Fruit fly (Drosophila melanogaster) whole organism, embryonic: ENCODE data around the gene Cdc7.

Experiments
- C15 ChIP-seq: fragments of 200-800 bp; sonication (Bioruptor generic); IDR thresholded peaks from 3 replicates; pipeline ENCODE4 v1.3.6; 2022; ENCODE audit warnings: missing biosample characterization, missing genetic modification characterization
- CG10267 ChIP-seq: fragments of 200-800 bp; sonication (Bioruptor generic); optimal IDR thresholded peaks from 2 replicates; lab custom pipeline; 2018; ENCODE audit warnings: missing biosample characterization, mild to moderate bottlenecking, missing genetic modification characterization, moderate library complexity
- CG10321 ChIP-seq: fragments of 200-800 bp; sonication (Bioruptor generic); IDR thresholded peaks from 2 replicates; pipeline ENCODE4 v1.3.6; 2022; ENCODE audit warnings: missing biosample characterization, missing genetic modification characterization
- CG12104 ChIP-seq: fragments of 200-800 bp; sonication (Bioruptor generic); optimal IDR thresholded peaks from 3 replicates; lab custom pipeline; 2016; ENCODE audit warnings: missing biosample characterization, missing genetic modification characterization
- CG12391 ChIP-seq: fragments of 200-800 bp; sonication (Bioruptor generic); optimal IDR thresholded peaks from 3 replicates; lab custom pipeline; 2018; ENCODE audit warnings: missing biosample characterization, mild to moderate bottlenecking, missing genetic modification characterization, moderate library complexity
- CG14667 ChIP-seq: fragments of 200-800 bp; sonication (Bioruptor generic); IDR thresholded peaks from 2 replicates; pipeline ENCODE4 v1.3.6; 2022; ENCODE audit warnings: missing biosample characterization, missing genetic modification characterization
- CG17612 ChIP-seq: fragments of 200-800 bp; sonication (Bioruptor generic); IDR thresholded peaks from 2 replicates; pipeline ENCODE4 v1.3.6; 2022; ENCODE audit warnings: missing biosample characterization, missing genetic modification characterization
- CG17912 ChIP-seq: fragments of 200-800 bp; sonication (Bioruptor generic); optimal IDR thresholded peaks from 2 replicates; lab custom pipeline; 2018; ENCODE audit warnings: missing biosample characterization, mild to moderate bottlenecking, missing genetic modification characterization
- CG2875 ChIP-seq: fragments of 200-800 bp; sonication (Bioruptor generic); optimal IDR thresholded peaks from 2 replicates; lab custom pipeline; 2017; ENCODE audit warnings: missing biosample characterization, mild to moderate bottlenecking, missing genetic modification characterization, missing genetic modification reagents
- CG30403 ChIP-seq: fragments of 200-800 bp; sonication (Bioruptor generic); optimal IDR thresholded peaks from 3 replicates; lab custom pipeline; 2016; ENCODE audit warnings: missing biosample characterization, missing genetic modification characterization
- CG31388 ChIP-seq: fragments of 200-800 bp; sonication (Bioruptor generic); optimal IDR thresholded peaks from 2 replicates; lab custom pipeline; 2016; ENCODE audit warnings: missing biosample characterization, missing genetic modification characterization
- CG32532 ChIP-seq: fragments of 200-800 bp; sonication (Bioruptor generic); IDR thresholded peaks from 2 replicates; pipeline ENCODE4 v1.3.6; 2022; ENCODE audit warnings: missing biosample characterization, missing genetic modification characterization
- CG3281 ChIP-seq: fragments of 200-800 bp; sonication (Bioruptor generic); optimal IDR thresholded peaks from 3 replicates; lab custom pipeline; 2017; ENCODE audit warnings: missing biosample characterization, mild to moderate bottlenecking, missing genetic modification characterization
- CG4328 ChIP-seq: fragments of 200-800 bp; sonication (Bioruptor generic); optimal IDR thresholded peaks from 3 replicates; lab custom pipeline; 2017; ENCODE audit warnings: missing biosample characterization, missing genetic modification reagents, missing genetic modification characterization
- CG5953 ChIP-seq: fragments of 200-800 bp; sonication (Bioruptor generic); IDR thresholded peaks from 2 replicates; pipeline ENCODE4 v1.3.6; 2022; ENCODE audit warnings: missing biosample characterization, missing genetic modification characterization
- CG6272 ChIP-seq: fragments of 200-800 bp; sonication (Bioruptor generic); IDR thresholded peaks from 2 replicates; pipeline ENCODE4 v1.3.6; 2022; ENCODE audit warnings: missing biosample characterization, missing genetic modification characterization
- CG6765 ChIP-seq: fragments of 200-800 bp; sonication (Bioruptor generic); optimal IDR thresholded peaks from 3 replicates; lab custom pipeline; 2017; ENCODE audit warnings: missing biosample characterization, mild to moderate bottlenecking, missing genetic modification characterization
- CG6854 ChIP-seq: fragments of 200-800 bp; sonication (Bioruptor generic); optimal IDR thresholded peaks from 3 replicates; lab custom pipeline; 2017; ENCODE audit warnings: missing biosample characterization, mild to moderate bottlenecking, missing genetic modification characterization
- CG7372 ChIP-seq: fragments of 200-800 bp; sonication (Bioruptor generic); IDR thresholded peaks from 2 replicates; pipeline ENCODE4 v1.3.6; 2022; ENCODE audit warnings: missing biosample characterization, missing genetic modification characterization
- CG8089 ChIP-seq: fragments of 200-800 bp; sonication (Bioruptor generic); optimal IDR thresholded peaks from 3 replicates; lab custom pipeline; 2016; ENCODE audit warnings: missing biosample characterization, missing genetic modification characterization
- CG9215 ChIP-seq: fragments of 200-800 bp; sonication (Bioruptor generic); IDR thresholded peaks from 2 replicates; pipeline ENCODE4 v1.3.6; 2022; ENCODE audit warnings: missing biosample characterization, missing genetic modification characterization
- CoRest ChIP-seq: fragments of 200-800 bp; sonication (Bioruptor generic); optimal IDR thresholded peaks from 3 replicates; lab custom pipeline; 2018; ENCODE audit warnings: missing biosample characterization, mild to moderate bottlenecking, missing genetic modification characterization, moderate library complexity
- Dad ChIP-seq: fragments of 200-800 bp; sonication (Bioruptor generic); optimal IDR thresholded peaks from 3 replicates; lab custom pipeline; 2016; ENCODE audit warnings: missing biosample characterization, missing genetic modification characterization
- Dip3 ChIP-seq: fragments of 200-800 bp; sonication (Bioruptor generic); optimal IDR thresholded peaks from 3 replicates; lab custom pipeline; 2016; ENCODE audit warnings: missing biosample characterization, missing genetic modification characterization
- E2f1 ChIP-seq: fragments of 200-800 bp; sonication (Bioruptor generic); IDR thresholded peaks from 2 replicates; pipeline ENCODE4 v1.3.6; 2022; ENCODE audit warnings: missing biosample characterization, missing genetic modification characterization
- Ets65A ChIP-seq: fragments of 200-800 bp; sonication (Bioruptor generic); peaks from one replicate; lab custom pipeline; 2016; ENCODE audit warnings: missing biosample characterization, missing genetic modification characterization
- HmgD ChIP-seq: fragments of 200-800 bp; sonication (Bioruptor generic); optimal IDR thresholded peaks from 3 replicates; lab custom pipeline; 2016; ENCODE audit warnings: missing biosample characterization, missing genetic modification characterization
- Hr3 ChIP-seq: fragments of 200-800 bp; sonication (Bioruptor generic); optimal IDR thresholded peaks from 3 replicates; lab custom pipeline; 2016; ENCODE audit warnings: missing biosample characterization, missing genetic modification characterization
- NK7.1 ChIP-seq: fragments of 200-800 bp; sonication (Bioruptor generic); optimal IDR thresholded peaks from 3 replicates; lab custom pipeline; 2016; ENCODE audit warnings: missing biosample characterization, missing genetic modification characterization
- PHDP ChIP-seq: fragments of 200-800 bp; sonication (Bioruptor generic); optimal IDR thresholded peaks from 3 replicates; lab custom pipeline; 2018; ENCODE audit warnings: missing biosample characterization, mild to moderate bottlenecking, missing genetic modification characterization, moderate library complexity
- Tbp ChIP-seq: fragments of >200 bp; optimal IDR thresholded peaks from 2 replicates; lab custom pipeline; 2018; ENCODE audit warnings: missing biosample characterization, missing genetic modification characterization
- Usf ChIP-seq: fragments of 200-800 bp; sonication (Bioruptor generic); optimal IDR thresholded peaks from 2 replicates; lab custom pipeline; 2017; ENCODE audit warnings: missing genotype, missing biosample characterization, missing genetic modification characterization
- ab ChIP-seq: fragments of 200-800 bp; sonication (Bioruptor generic); optimal IDR thresholded peaks from 2 replicates; lab custom pipeline; 2016; ENCODE audit warnings: missing biosample characterization, missing genetic modification characterization
- bab2 ChIP-seq: fragments of 200-800 bp; sonication (Bioruptor generic); optimal IDR thresholded peaks from 2 replicates; lab custom pipeline; 2016; ENCODE audit warnings: missing biosample characterization, missing genetic modification characterization
- croc ChIP-seq: fragments of 200-800 bp; sonication (Bioruptor generic); conservative IDR thresholded peaks from 3 replicates; pipeline ENCODE4 v1.3.6; 2022; ENCODE audit warnings: missing biosample characterization, missing genetic modification characterization
- dimm ChIP-seq: fragments of 200-800 bp; sonication (Bioruptor generic); IDR thresholded peaks from 2 replicates; pipeline ENCODE4 v1.3.6; 2022; ENCODE audit warnings: missing biosample characterization, missing genetic modification characterization
- disco-r ChIP-seq: fragments of 200-800 bp; sonication (Bioruptor generic); optimal IDR thresholded peaks from 2 replicates; lab custom pipeline; 2016; ENCODE audit warnings: missing biosample characterization, missing genetic modification characterization
- fru ChIP-seq: fragments of >200 bp; optimal IDR thresholded peaks from 2 replicates; lab custom pipeline; 2017
- her ChIP-seq: fragments of 200-800 bp; sonication (Bioruptor generic); optimal IDR thresholded peaks from 2 replicates; lab custom pipeline; 2016; ENCODE audit warnings: missing biosample characterization, missing genetic modification characterization
- inv ChIP-seq: fragments of 200-800 bp; sonication (Bioruptor generic); IDR thresholded peaks from 2 replicates; pipeline ENCODE4 v1.3.6; 2022; ENCODE audit warnings: missing biosample characterization, missing genetic modification characterization; ENCODE audit not compliant: partially characterized antibody
- jumu ChIP-seq: fragments of 200-800 bp; sonication (Bioruptor generic); optimal IDR thresholded peaks from 3 replicates; lab custom pipeline; 2016; ENCODE audit warnings: missing biosample characterization, missing genetic modification characterization
- kah ChIP-seq: fragments of 200-800 bp; sonication (Bioruptor generic); optimal IDR thresholded peaks from 2 replicates; lab custom pipeline; 2018; ENCODE audit warnings: missing biosample characterization, mild to moderate bottlenecking, missing genetic modification characterization
- kay ChIP-seq: fragments of 200-800 bp; sonication (Bioruptor generic); optimal IDR thresholded peaks from 2 replicates; lab custom pipeline; 2016; ENCODE audit warnings: missing biosample characterization, missing genetic modification characterization
- pnt ChIP-seq: fragments of 200-800 bp; sonication (Bioruptor generic); optimal IDR thresholded peaks from 3 replicates; lab custom pipeline; 2016; ENCODE audit warnings: missing biosample characterization, missing genetic modification characterization
- pzg ChIP-seq: fragments of 200-800 bp; sonication (Bioruptor generic); optimal IDR thresholded peaks from 3 replicates; lab custom pipeline; 2018; ENCODE audit warnings: missing biosample characterization, mild to moderate bottlenecking, missing genetic modification characterization, moderate library complexity
- repo ChIP-seq: fragments of 200-800 bp; sonication (Bioruptor generic); optimal IDR thresholded peaks from 2 replicates; lab custom pipeline; 2016; ENCODE audit warnings: missing biosample characterization, missing genetic modification characterization
- schlank ChIP-seq: fragments of 200-800 bp; sonication (Bioruptor generic); optimal IDR thresholded peaks from 2 replicates; lab custom pipeline; 2018; ENCODE audit warnings: missing biosample characterization, mild to moderate bottlenecking, missing genetic modification characterization
- sd ChIP-seq: fragments of 200-800 bp; sonication (Bioruptor generic); optimal IDR thresholded peaks from 3 replicates; lab custom pipeline; 2018; ENCODE audit warnings: missing biosample characterization, mild to moderate bottlenecking, missing genetic modification characterization, moderate library complexity
- sens ChIP-seq: fragments of 200-800 bp; sonication (Bioruptor generic); peaks from one replicate; lab custom pipeline; 2016; ENCODE audit warnings: missing biosample characterization, missing genetic modification characterization
- stwl ChIP-seq: fragments of 200-800 bp; sonication (Bioruptor generic); optimal IDR thresholded peaks from 3 replicates; lab custom pipeline; 2018; ENCODE audit warnings: missing biosample characterization, mild to moderate bottlenecking, missing genetic modification characterization, moderate library complexity
- trh ChIP-seq: fragments of 200-800 bp; sonication (Bioruptor generic); optimal IDR thresholded peaks from 2 replicates; lab custom pipeline; 2016; ENCODE audit warnings: missing biosample characterization, missing genetic modification characterization
- wek ChIP-seq: fragments of 200-800 bp; sonication (Bioruptor generic); optimal IDR thresholded peaks from 3 replicates; lab custom pipeline; 2018; ENCODE audit warnings: missing biosample characterization, mild to moderate bottlenecking, missing genetic modification characterization, moderate library complexity
- zfh1 ChIP-seq: fragments of 200-800 bp; sonication (Bioruptor generic); IDR thresholded peaks from 3 replicates; pipeline ENCODE4 v1.3.6; 2022; ENCODE audit warnings: missing biosample characterization, missing genetic modification characterization

Gene Cdc7

dm6 chrX:6615476-6615875, 38.9 kb upstream of the Cdc7 start (continued):
- TF ChIP-seq CG12104 (GFP tag; lab: Kevin White, UChicago), result peak; percentile 17
- peak; percentile 78 for TF ChIP-seq Ets65A (GFP tag; lab: Kevin White, UChicago)
- TF ChIP-seq schlank (tag; lab: Kevin White, UChicago), result no peak
- peak; percentile 95 for TF ChIP-seq sens (GFP tag; lab: Kevin White, UChicago)
- no peak for TF ChIP-seq CG17612 (GFP tag; lab: Robert Waterston, UW)
- TF ChIP-seq CG6765 (GFP tag; lab: Kevin White, UChicago), result no peak
- no peak for TF ChIP-seq stwl (tag; lab: Kevin White, UChicago)
- no peak for TF ChIP-seq wek (GFP tag; lab: Kevin White, UChicago)
- TF ChIP-seq dimm, result no peak
- TF ChIP-seq jumu (GFP tag; lab: Kevin White, UChicago), result peak; percentile 66
- TF ChIP-seq CG10267 (tag; lab: Kevin White, UChicago), result peak; percentile 42
- peak; percentile 40 for TF ChIP-seq CG30403 (GFP tag; lab: Kevin White, UChicago)
- peak; percentile 34 for TF ChIP-seq CG12391
- TF ChIP-seq E2f1, result peak; percentile 36; the same call in 1 of the 2 replicates
- peak; percentile 34 for TF ChIP-seq CG14667
- no peak for TF ChIP-seq PHDP
- TF ChIP-seq CG6272 (GFP tag; lab: Robert Waterston, UW), result peak; percentile 56
- no peak for TF ChIP-seq ab (GFP tag; lab: Kevin White, UChicago)
- TF ChIP-seq CG32532 (GFP tag; lab: Robert Waterston, UW), result no peak
- no peak for TF ChIP-seq fru (lab: Kevin White, UChicago)
- TF ChIP-seq trh (GFP tag; lab: Kevin White, UChicago), result no peak
- TF ChIP-seq CG7372, result no peak
- TF ChIP-seq repo (GFP tag; lab: Kevin White, UChicago), result peak; percentile 16
- peak; percentile 41 for TF ChIP-seq Hr3
- no peak for TF ChIP-seq kah
- no peak for TF ChIP-seq CG6854 (GFP tag; lab: Kevin White, UChicago)
- TF ChIP-seq disco-r, result no peak
- peak; percentile 67; the same call in 2 of the 3 replicates for TF ChIP-seq croc (GFP tag; lab: Robert Waterston, UW)
- 0 out of 2 replicates have a peak, but pooled peaks have one; percentile 26 for TF ChIP-seq CG5953 (GFP tag; lab: Robert Waterston, UW)
- TF ChIP-seq kay (GFP tag; lab: Kevin White, UChicago), result no peak
- no peak for TF ChIP-seq CG3281 (GFP tag; lab: Kevin White, UChicago)
- TF ChIP-seq sd (tag; lab: Kevin White, UChicago), result peak; percentile 56
- TF ChIP-seq CG9215 (GFP tag; lab: Robert Waterston, UW), result peak; percentile 22; the same call in 1 of the 2 replicates
- no peak for TF ChIP-seq NK7.1 (GFP tag; lab: Kevin White, UChicago)
- TF ChIP-seq CG4328 (GFP tag; lab: Kevin White, UChicago), result no peak
- TF ChIP-seq her (GFP tag; lab: Kevin White, UChicago), result no peak
- TF ChIP-seq zfh1, result peak; percentile 79
- TF ChIP-seq CG8089 (GFP tag; lab: Kevin White, UChicago), result no peak
- peak; percentile 61 for TF ChIP-seq CoRest
- TF ChIP-seq Tbp, result no peak
- TF ChIP-seq CG17912, result no peak
- no peak for TF ChIP-seq inv (GFP tag; lab: Robert Waterston, UW)
- TF ChIP-seq Dad (GFP tag; lab: Kevin White, UChicago), result peak; percentile 6
- no peak for TF ChIP-seq Usf
- no peak for TF ChIP-seq CG31388 (GFP tag; lab: Kevin White, UChicago)
- TF ChIP-seq CG10321, result no peak
- peak; percentile 67 for TF ChIP-seq pnt
- peak; percentile 7 for TF ChIP-seq bab2 (GFP tag; lab: Kevin White, UChicago)
- TF ChIP-seq pzg (GFP tag; lab: Kevin White, UChicago), result no peak
- TF ChIP-seq C15 (GFP tag; lab: Robert Waterston, UW), result no peak
- TF ChIP-seq Dip3 (GFP tag; lab: Kevin White, UChicago), result no peak
- no peak for TF ChIP-seq HmgD (GFP tag; lab: Kevin White, UChicago)
- no peak for TF ChIP-seq CG2875
